Fruit fly (Drosophila melanogaster): ENCODE results near the gene Wdr81.

Gene Wdr81

DNA sequence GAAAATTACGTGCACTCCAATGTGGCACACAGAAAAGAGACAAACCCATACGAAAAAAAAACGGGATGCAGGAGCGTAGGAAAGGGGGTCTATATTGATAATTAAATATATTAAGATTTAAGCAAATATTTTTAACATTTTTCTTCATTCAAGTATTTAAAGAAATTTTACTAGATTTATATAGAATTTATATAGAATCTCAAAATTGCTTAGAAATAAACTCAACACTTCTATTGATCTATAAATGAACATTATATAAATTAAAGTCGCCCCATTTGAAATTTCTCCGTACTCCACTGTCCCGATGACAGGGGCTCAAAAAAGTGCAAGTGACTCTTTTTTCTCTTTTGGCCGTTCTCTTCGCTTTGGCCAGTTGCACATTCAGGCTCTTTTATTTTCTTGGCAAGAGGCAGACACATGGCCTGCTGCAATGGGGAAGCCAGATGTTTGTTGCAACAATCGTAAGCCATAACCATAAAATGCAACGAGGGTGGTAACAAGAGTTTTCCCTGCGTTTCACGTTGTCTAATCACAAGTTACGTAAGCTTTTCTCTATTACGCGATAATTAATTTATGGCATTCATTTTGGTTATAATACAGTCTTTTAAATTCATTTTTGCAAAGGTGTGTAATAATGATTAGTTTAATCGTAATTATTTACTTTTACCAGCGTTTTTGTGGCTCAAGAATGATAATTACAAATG is 45.1 kb upstream of the Wdr81 start (continued):
- TF ChIP-seq Aef1 (GFP tag; IDR thresholded peaks at IDR 0.05) (no peak), onecut (GFP tag; IDR thresholded peaks at IDR 0.05) (no peak), Antp (GFP tag; optimal IDR thresholded peaks at IDR 0.05) (no peak), CG14860 (GFP tag; IDR thresholded peaks at IDR 0.05; ENCODE audit: partially characterized antibody) (no peak), wor (GFP tag; IDR thresholded peaks at IDR 0.05) (no peak), CG18476 (GFP tag; optimal IDR thresholded peaks at IDR 0.05) (peak; percentile 92), CG13287 (GFP tag; IDR thresholded peaks at IDR 0.05; ENCODE audit: partially characterized antibody) (no peak), CHES-1-like (GFP tag; optimal IDR thresholded peaks at IDR 0.05) (no peak), gfzf (GFP tag; optimal IDR thresholded peaks at IDR 0.05) (no peak), CG17568 (GFP tag; optimal IDR thresholded peaks at IDR 0.05) (no peak), Hey (tag; optimal IDR thresholded peaks at IDR 0.05) (no peak), kni (GFP tag; optimal IDR thresholded peaks at IDR 0.05) (no peak), CG5245 (GFP tag; optimal IDR thresholded peaks at IDR 0.05) (no peak), CG1832 (GFP tag; optimal IDR thresholded peaks at IDR 0.05) (no peak), CG13296 (GFP tag; optimal IDR thresholded peaks at IDR 0.05) (no peak), hb (GFP tag; IDR thresholded peaks at IDR 0.05; ENCODE audit: partially characterized antibody) (no peak), CG8388 (GFP tag; optimal IDR thresholded peaks at IDR 0.05) (peak; percentile 55), dpn (GFP tag; optimal IDR thresholded peaks at IDR 0.05) (no peak), dan (GFP tag; IDR thresholded peaks at IDR 0.05) (no peak), CG10565 (GFP tag; optimal IDR thresholded peaks at IDR 0.05) (no peak), CG10209 (GFP tag; optimal IDR thresholded peaks at IDR 0.05) (no peak), Rx (GFP tag; IDR thresholded peaks at IDR 0.05) (no peak), D (optimal IDR thresholded peaks at IDR 0.05) (no peak), D (GFP tag; optimal IDR thresholded peaks at IDR 0.05) (peak; percentile 46), kay (GFP tag; optimal IDR thresholded peaks at IDR 0.05) (no peak), unpg (GFP tag; optimal IDR thresholded peaks at IDR 0.05) (peak; percentile 47), BtbVII (GFP tag; optimal IDR thresholded peaks at IDR 0.05) (no peak), Doc3 (GFP tag; IDR thresholded peaks at IDR 0.05; ENCODE audit: partially characterized antibody) (no peak), CG15514 (GFP tag; optimal IDR thresholded peaks at IDR 0.05) (no peak), CG8281 (tag; optimal IDR thresholded peaks at IDR 0.05) (no peak), sr (GFP tag; IDR thresholded peaks at IDR 0.05) (no peak), CG18262 (tag; optimal IDR thresholded peaks at IDR 0.05) (peak; percentile 79), CG6175 (GFP tag; IDR thresholded peaks at IDR 0.05) (no peak), exex (tag; optimal IDR thresholded peaks at IDR 0.05) (no peak), CG13775 (GFP tag; optimal IDR thresholded peaks at IDR 0.05) (peak; percentile 12), CG13123 (GFP tag; optimal IDR thresholded peaks at IDR 0.05) (no peak), gsb-n (tag; optimal IDR thresholded peaks at IDR 0.05) (peak; percentile 72), Ada2b (GFP tag; IDR thresholded peaks at IDR 0.05) (no peak), vvl (GFP tag; IDR thresholded peaks at IDR 0.05) (peak; percentile 62; the same call in 1 of the 2 replicates), CG11504 (tag; optimal IDR thresholded peaks at IDR 0.05) (no peak), lola (GFP tag; optimal IDR thresholded peaks at IDR 0.05) (peak in 1 of 3 experiments; percentile 74), Poxn (GFP tag; IDR thresholded peaks at IDR 0.05) (no peak), CG33213 (GFP tag; optimal IDR thresholded peaks at IDR 0.05) (no peak), crp (GFP tag; optimal IDR thresholded peaks at IDR 0.05) (no peak), stwl (tag; optimal IDR thresholded peaks at IDR 0.05) (no peak), CG10979 (tag; optimal IDR thresholded peaks at IDR 0.05) (peak; percentile 82), usp (GFP tag; optimal IDR thresholded peaks at IDR 0.05) (no peak), CG10543 (GFP tag; optimal IDR thresholded peaks at IDR 0.05) (no peak), otp (GFP tag; IDR thresholded peaks at IDR 0.05) (no peak)
